Worm (Caenorhabditis elegans): ENCODE results near the gene sru-27.

sru-27 gene

ce11 chrV:1505995-1506394 lies 6.8 kb downstream of the sru-27 start, which contains the start of gene sru-28:
Gene sru-28 (plus strand): TSS chrV:1506295.
- TF ChIP-seq ztf-23 (GFP tag; IDR thresholded peaks at IDR 0.05) (no peak), ref-1 (GFP tag; conservative IDR thresholded peaks at IDR 0.05) (no peak), cog-1 (tag; optimal IDR thresholded peaks at IDR 0.05) (no peak)

- no peak for TF ChIP-seq med-1 (GFP tag; optimal IDR thresholded peaks at IDR 0.05; ENCODE audit: insufficient read depth)
- no peak for TF ChIP-seq klf-2 (GFP tag; conservative IDR thresholded peaks at IDR 0.05)
Measured at ce11 chrV:1511537-1511936, 12.3 kb downstream of the sru-27 start, which contains the start of gene nhr-260. Gene nhr-260 (minus strand): TSS chrV:1511637.

- TF ChIP-seq ztf-23 (GFP tag; IDR thresholded peaks at IDR 0.05) (no peak), ref-1 (GFP tag; conservative IDR thresholded peaks at IDR 0.05) (no peak), klf-2 (GFP tag; conservative IDR thresholded peaks at IDR 0.05) (no peak), cog-1 (tag; optimal IDR thresholded peaks at IDR 0.05) (no peak), med-1 (GFP tag; optimal IDR thresholded peaks at IDR 0.05; ENCODE audit: insufficient read depth) (no peak), flt-1 (GFP tag; IDR thresholded peaks at IDR 0.05) (no peak), ztf-29 (GFP tag; IDR thresholded peaks at IDR 0.05) (no peak), tab-1 (GFP tag; IDR thresholded peaks at IDR 0.05) (no peak), T22C8.4 (GFP tag; IDR thresholded peaks at IDR 0.05) (no peak)
Measured at ce11 chrV:1521845-1522244, 22.6 kb downstream of the sru-27 start, which contains the start of gene str-240. Gene str-240 (minus strand): TSS chrV:1521945.

ce11 chrV:1522485-1522884 lies 23.2 kb downstream of the sru-27 start, which contains the start of gene str-243:
Gene str-243 (plus strand): TSS chrV:1522785.
- TF ChIP-seq tab-1 (GFP tag; IDR thresholded peaks at IDR 0.05) = no peak
- TF ChIP-seq med-1 (GFP tag; optimal IDR thresholded peaks at IDR 0.05; ENCODE audit: insufficient read depth) = no peak
- TF ChIP-seq T22C8.4 (GFP tag; IDR thresholded peaks at IDR 0.05) = no peak
- TF ChIP-seq ref-1 (GFP tag; conservative IDR thresholded peaks at IDR 0.05) = no peak
- no peak for TF ChIP-seq flt-1 (GFP tag; IDR thresholded peaks at IDR 0.05)
- TF ChIP-seq klf-2 (GFP tag; conservative IDR thresholded peaks at IDR 0.05) = no peak
- TF ChIP-seq ztf-29 (GFP tag; IDR thresholded peaks at IDR 0.05) = no peak
- TF ChIP-seq cog-1 (tag; optimal IDR thresholded peaks at IDR 0.05) = no peak
- no peak for TF ChIP-seq ztf-23 (GFP tag; IDR thresholded peaks at IDR 0.05)

ce11 chrV:1527985-1528384 lies 28.7 kb downstream of the sru-27 start, which contains the start of gene str-236:
Gene str-236 (minus strand): TSS chrV:1528085.
- no peak for TF ChIP-seq ztf-29 (GFP tag; IDR thresholded peaks at IDR 0.05)
- TF ChIP-seq klf-2 (GFP tag; conservative IDR thresholded peaks at IDR 0.05) = no peak
- TF ChIP-seq cog-1 (tag; optimal IDR thresholded peaks at IDR 0.05) = no peak
- no peak for TF ChIP-seq T22C8.4 (GFP tag; IDR thresholded peaks at IDR 0.05)
- TF ChIP-seq med-1 (GFP tag; optimal IDR thresholded peaks at IDR 0.05; ENCODE audit: insufficient read depth) = no peak
- no peak for TF ChIP-seq tab-1 (GFP tag; IDR thresholded peaks at IDR 0.05)
- TF ChIP-seq ref-1 (GFP tag; conservative IDR thresholded peaks at IDR 0.05) = no peak
- TF ChIP-seq flt-1 (GFP tag; IDR thresholded peaks at IDR 0.05) = no peak
- TF ChIP-seq ztf-23 (GFP tag; IDR thresholded peaks at IDR 0.05) = no peak

- no peak for TF ChIP-seq tab-1 (GFP tag; IDR thresholded peaks at IDR 0.05)
- no peak for TF ChIP-seq flt-1 (GFP tag; IDR thresholded peaks at IDR 0.05)
- no peak for TF ChIP-seq ref-1 (GFP tag; conservative IDR thresholded peaks at IDR 0.05)
- TF ChIP-seq ztf-23 (GFP tag; IDR thresholded peaks at IDR 0.05) = no peak
- TF ChIP-seq med-1 (GFP tag; optimal IDR thresholded peaks at IDR 0.05; ENCODE audit: insufficient read depth) = no peak
Measured at ce11 chrV:1531159-1531558, 31.9 kb downstream of the sru-27 start, which contains the start of gene K02H11.4. Gene K02H11.4 (minus strand): TSS chrV:1531259.

- TF ChIP-seq med-1 (GFP tag; optimal IDR thresholded peaks at IDR 0.05; ENCODE audit: insufficient read depth) (no peak), cog-1 (tag; optimal IDR thresholded peaks at IDR 0.05) (no peak)
Measured at ce11 chrV:1532455-1532854, 33.2 kb downstream of the sru-27 start.

ce11 chrV:1534315-1534714 lies 35.1 kb downstream of the sru-27 start, which contains the start of gene trx-5:
Gene trx-5 (minus strand): TSS chrV:1534415.
- TF ChIP-seq klf-2 (GFP tag; conservative IDR thresholded peaks at IDR 0.05) = no peak
- no peak for TF ChIP-seq T22C8.4 (GFP tag; IDR thresholded peaks at IDR 0.05)
- TF ChIP-seq ref-1 (GFP tag; conservative IDR thresholded peaks at IDR 0.05) = no peak
- TF ChIP-seq ztf-23 (GFP tag; IDR thresholded peaks at IDR 0.05) = no peak

- TF ChIP-seq ztf-29 (GFP tag; IDR thresholded peaks at IDR 0.05) (no peak), tab-1 (GFP tag; IDR thresholded peaks at IDR 0.05) (no peak), klf-2 (GFP tag; conservative IDR thresholded peaks at IDR 0.05) (no peak), ztf-23 (GFP tag; IDR thresholded peaks at IDR 0.05) (no peak), ref-1 (GFP tag; conservative IDR thresholded peaks at IDR 0.05) (no peak), cog-1 (tag; optimal IDR thresholded peaks at IDR 0.05) (no peak), med-1 (GFP tag; optimal IDR thresholded peaks at IDR 0.05; ENCODE audit: insufficient read depth) (no peak), T22C8.4 (GFP tag; IDR thresholded peaks at IDR 0.05) (no peak), flt-1 (GFP tag; IDR thresholded peaks at IDR 0.05) (no peak)
Measured at ce11 chrV:1536979-1537378, 37.7 kb downstream of the sru-27 start, which contains the start of gene K02H11.9. Gene K02H11.9 (minus strand): TSS chrV:1537079.

- TF ChIP-seq ztf-23 (GFP tag; IDR thresholded peaks at IDR 0.05) = no peak
- no peak for TF ChIP-seq ztf-29 (GFP tag; IDR thresholded peaks at IDR 0.05)
Measured at ce11 chrV:1538842-1539241, 39.6 kb downstream of the sru-27 start.

- TF ChIP-seq med-1 (GFP tag; optimal IDR thresholded peaks at IDR 0.05; ENCODE audit: insufficient read depth) (no peak), T22C8.4 (GFP tag; IDR thresholded peaks at IDR 0.05) (no peak), klf-2 (GFP tag; conservative IDR thresholded peaks at IDR 0.05) (no peak), flt-1 (GFP tag; IDR thresholded peaks at IDR 0.05) (no peak), ztf-29 (GFP tag; IDR thresholded peaks at IDR 0.05) (no peak), ztf-23 (GFP tag; IDR thresholded peaks at IDR 0.05) (no peak), ref-1 (GFP tag; conservative IDR thresholded peaks at IDR 0.05) (no peak), tab-1 (GFP tag; IDR thresholded peaks at IDR 0.05) (no peak), cog-1 (tag; optimal IDR thresholded peaks at IDR 0.05) (no peak)
Measured at ce11 chrV:1540249-1540648, 41.0 kb downstream of the sru-27 start.
